Worm (Caenorhabditis elegans) whole organism, late embryonic: ENCODE results near the gene F19F10.3.
"Not testable (repeated sequence)": the region's sequence is repeated elsewhere in the genome, so short reads cannot be mapped to it uniquely, and the experiment has no call there.

Source experiments
- C08G9.2 ChIP-seq: sonication (generic microtip); optimal IDR thresholded peaks from 2 replicates; lab custom pipeline; 2016; ENCODE audit warnings: mild to moderate bottlenecking, missing genetic modification characterization, moderate library complexity, missing compliant biosample characterization
- F13H6.1 ChIP-seq: sonication (generic microtip); optimal IDR thresholded peaks from 2 replicates; lab custom pipeline; 2016; ENCODE audit warnings: missing genetic modification characterization, missing compliant biosample characterization
- K02D7.2 ChIP-seq: sonication (generic microtip); optimal IDR thresholded peaks from 2 replicates; lab custom pipeline; 2017; ENCODE audit warnings: mild to moderate bottlenecking, missing genetic modification characterization, missing compliant biosample characterization
- Y22D7AL.16 ChIP-seq: sonication (generic microtip); optimal IDR thresholded peaks from 2 replicates; lab custom pipeline; 2016; ENCODE audit warnings: missing genetic modification characterization, missing compliant biosample characterization
- ama-1 ChIP-seq: fragments of 150-350 bp; optimal IDR thresholded peaks from 2 replicates; lab custom pipeline; 2014
- ceh-18 ChIP-seq: sonication (generic microtip); optimal IDR thresholded peaks from 2 replicates; lab custom pipeline; 2016; ENCODE audit warnings: missing genetic modification characterization, missing compliant biosample characterization
- ceh-2 ChIP-seq: sonication (generic microtip); optimal IDR thresholded peaks from 2 replicates; lab custom pipeline; 2016; ENCODE audit warnings: missing genotype, missing genetic modification characterization, missing compliant biosample characterization
- ceh-22 ChIP-seq: sonication (generic microtip); optimal IDR thresholded peaks from 2 replicates; lab custom pipeline; 2017; ENCODE audit warnings: missing biosample characterization, missing genetic modification characterization
- ceh-9 ChIP-seq: sonication (generic microtip); optimal IDR thresholded peaks from 2 replicates; lab custom pipeline; 2016; ENCODE audit warnings: mild to moderate bottlenecking, missing genetic modification characterization, inconsistent platforms, missing compliant biosample characterization
- dve-1 ChIP-seq: sonication (generic microtip); optimal IDR thresholded peaks from 2 replicates; lab custom pipeline; 2017; ENCODE audit warnings: antibody characterized with exemption, mild to moderate bottlenecking, missing genetic modification characterization, missing compliant biosample characterization
- elt-2 ChIP-seq: sonication (generic microtip); optimal IDR thresholded peaks from 2 replicates; lab custom pipeline; 2016; ENCODE audit warnings: missing genetic modification reagents, missing genetic modification characterization, missing compliant biosample characterization
- ets-4 ChIP-seq: sonication (generic microtip); optimal IDR thresholded peaks from 2 replicates; lab custom pipeline; 2016; ENCODE audit warnings: missing genetic modification characterization, missing compliant biosample characterization
- eyg-1 ChIP-seq: sonication (generic microtip); optimal IDR thresholded peaks from 2 replicates; lab custom pipeline; 2016; ENCODE audit warnings: missing genotype, missing genetic modification characterization, missing compliant biosample characterization
- fkh-10 ChIP-seq: fragments of 150-350 bp; optimal IDR thresholded peaks from 2 replicates; lab custom pipeline; 2014; ENCODE audit warnings: missing biosample characterization, missing genetic modification reagents, missing genetic modification characterization
- fkh-6 ChIP-seq: sonication (generic microtip); optimal IDR thresholded peaks from 2 replicates; lab custom pipeline; 2016; ENCODE audit warnings: missing genetic modification characterization, missing compliant biosample characterization
- gmeb-2 ChIP-seq: sonication (generic microtip); optimal IDR thresholded peaks from 2 replicates; lab custom pipeline; 2016; ENCODE audit warnings: missing genetic modification characterization, inconsistent platforms, missing compliant biosample characterization
- hlh-15 ChIP-seq: sonication (generic microtip); optimal IDR thresholded peaks from 2 replicates; lab custom pipeline; 2016; ENCODE audit warnings: missing genetic modification characterization, missing compliant biosample characterization
- hlh-6 ChIP-seq: sonication (generic microtip); optimal IDR thresholded peaks from 2 replicates; lab custom pipeline; 2016; ENCODE audit warnings: missing genotype, missing genetic modification characterization, missing compliant biosample characterization
- madf-2 ChIP-seq: sonication (generic microtip); optimal IDR thresholded peaks from 2 replicates; lab custom pipeline; 2017; ENCODE audit warnings: missing genetic modification characterization, missing compliant biosample characterization
- nfya-1 ChIP-seq: sonication (generic microtip); optimal IDR thresholded peaks from 2 replicates; lab custom pipeline; 2017; ENCODE audit warnings: missing genetic modification characterization, mild to moderate bottlenecking, missing compliant biosample characterization, antibody characterized with exemption, moderate library complexity
- nhr-11 ChIP-seq: fragments of 150-350 bp; optimal IDR thresholded peaks from 2 replicates; lab custom pipeline; 2014; ENCODE audit warnings: missing biosample characterization, missing genetic modification characterization
- npax-4 ChIP-seq: sonication (generic microtip); optimal IDR thresholded peaks from 2 replicates; lab custom pipeline; 2016; ENCODE audit warnings: missing genetic modification characterization, missing compliant biosample characterization
- pat-9 ChIP-seq: fragments of 200-800 bp; sonication (Bioruptor generic); optimal IDR thresholded peaks from 2 replicates; lab custom pipeline; 2018; ENCODE audit warnings: mild to moderate bottlenecking, missing genetic modification characterization, moderate library complexity, missing compliant biosample characterization
- pax-1 ChIP-seq: fragments of 150-350 bp; optimal IDR thresholded peaks from 2 replicates; lab custom pipeline; 2014; ENCODE audit warnings: missing biosample characterization, missing genetic modification characterization
- pha-2 ChIP-seq: sonication (generic microtip); optimal IDR thresholded peaks from 2 replicates; lab custom pipeline; 2017; ENCODE audit warnings: mild to moderate bottlenecking, missing genetic modification characterization, missing compliant biosample characterization
- pqm-1 ChIP-seq: sonication (generic microtip); optimal IDR thresholded peaks from 2 replicates; lab custom pipeline; 2016; ENCODE audit warnings: missing genetic modification characterization, missing compliant biosample characterization
- pros-1 ChIP-seq: fragments of 150-350 bp; optimal IDR thresholded peaks from 2 replicates; lab custom pipeline; 2014; ENCODE audit warnings: missing biosample characterization, missing genetic modification reagents, missing genetic modification characterization
- rnt-1 ChIP-seq: sonication (generic microtip); optimal IDR thresholded peaks from 2 replicates; lab custom pipeline; 2016; ENCODE audit warnings: missing genetic modification characterization, missing compliant biosample characterization
- sox-4 ChIP-seq: sonication (generic microtip); optimal IDR thresholded peaks from 2 replicates; lab custom pipeline; 2017; ENCODE audit warnings: mild to moderate bottlenecking, missing genetic modification characterization, inconsistent platforms, missing compliant biosample characterization
- tbx-7 ChIP-seq: sonication (generic microtip); optimal IDR thresholded peaks from 2 replicates; lab custom pipeline; 2016; ENCODE audit warnings: missing genotype, missing genetic modification characterization, missing compliant biosample characterization
- unc-55 ChIP-seq: sonication (generic microtip); optimal IDR thresholded peaks from 2 replicates; lab custom pipeline; 2017; ENCODE audit warnings: missing biosample characterization, missing genetic modification reagents, missing genetic modification characterization
- zip-5 ChIP-seq: sonication (generic microtip); optimal IDR thresholded peaks from 2 replicates; lab custom pipeline; 2016; ENCODE audit warnings: missing genetic modification characterization, missing compliant biosample characterization
- ztf-16 ChIP-seq: sonication (generic microtip); optimal IDR thresholded peaks from 2 replicates; lab custom pipeline; 2017; ENCODE audit warnings: missing genetic modification characterization, missing compliant biosample characterization

Gene F19F10.3

ce11 chrV:7551821-7552220 lies at the start of gene F19F10.3:
TSS of gene F19F10.3 (plus strand) at chrV:7552121.
- TF ChIP-seq nhr-11 = no peak
- TF ChIP-seq K02D7.2 = no peak
- TF ChIP-seq Y22D7AL.16 = no peak

ce11 chrV:7504271-7504670 lies 47.6 kb upstream of the F19F10.3 start, which contains the start of gene srh-229:
TSS of gene srh-229 (minus strand) at chrV:7504371.
- TF ChIP-seq pha-2 (tag; lab: Kevin White, UChicago) (no peak), pat-9 (no peak), gmeb-2 (tag; lab: Kevin White, UChicago) (no peak), fkh-6 (tag; lab: Kevin White, UChicago) (no peak), unc-55 (no peak), Y22D7AL.16 (no peak), ceh-18 (tag; lab: Kevin White, UChicago) (no peak), ceh-22 (tag; lab: Kevin White, UChicago) (no peak), dve-1 (tag; lab: Kevin White, UChicago) (no peak), F13H6.1 (tag; lab: Kevin White, UChicago) (no peak), ama-1 (lab: Kevin White, UChicago) (no peak), ceh-9 (tag; lab: Kevin White, UChicago) (no peak), tbx-7 (tag; lab: Kevin White, UChicago) (no peak), npax-4 (no peak), ets-4 (tag; lab: Kevin White, UChicago) (no peak), zip-5 (tag; lab: Kevin White, UChicago) (no peak)

ce11 chrV:7506207-7506606 lies 45.7 kb upstream of the F19F10.3 start:
- TF ChIP-seq hlh-6 (no peak), unc-55 (no peak), fkh-10 (GFP tag; lab: Kevin White, UChicago) (no peak), pqm-1 (no peak), madf-2 (no peak), elt-2 (tag; lab: Kevin White, UChicago) (no peak), pros-1 (tag; lab: Kevin White, UChicago) (no peak), rnt-1 (tag; lab: Kevin White, UChicago) (no peak), nhr-11 (no peak), nfya-1 (tag; lab: Kevin White, UChicago) (no peak), npax-4 (no peak), eyg-1 (no peak), pha-2 (tag; lab: Kevin White, UChicago) (no peak)

ce11 chrV:7508566-7509044 lies 43.3 kb upstream of the F19F10.3 start, which contains the start of the genes str-31 and nhr-172:
TSS of gene str-31 (minus strand) at chrV:7508666.
TSS of gene nhr-172 (plus strand) at chrV:7508994.
- TF ChIP-seq ceh-2 (tag; lab: Kevin White, UChicago) = no peak
- no peak for TF ChIP-seq ztf-16 (tag; lab: Kevin White, UChicago)
- TF ChIP-seq elt-2 (tag; lab: Kevin White, UChicago) = peak; percentile 63
- no peak for TF ChIP-seq pax-1 (tag; lab: Kevin White, UChicago)

ce11 chrV:7511465-7511864 lies 40.5 kb upstream of the F19F10.3 start, which contains the start of gene nhr-171:
TSS of gene nhr-171 (plus strand) at chrV:7511765.
- not testable (repeated sequence) for TF ChIP-seq hlh-15 (tag; lab: Kevin White, UChicago); ceh-22 (tag; lab: Kevin White, UChicago); ama-1 (lab: Kevin White, UChicago)
- TF ChIP-seq, all 69 proteins: peak for 0; not testable (repeated sequence) for 69

- TF ChIP-seq C08G9.2 (no peak), F13H6.1 (tag; lab: Kevin White, UChicago) (no peak), ceh-18 (tag; lab: Kevin White, UChicago) (no peak), sox-4 (tag; lab: Kevin White, UChicago) (no peak)
- TF ChIP-seq, all 69 proteins: peak for 0
Measured at ce11 chrV:7514939-7515338, 37.0 kb upstream of the F19F10.3 start, which contains the start of gene srb-18. TSS of gene srb-18 (plus strand) at chrV:7515239.
